Fruit fly (Drosophila melanogaster) whole organism, wandering third instar larva: ENCODE results near the gene Pldn.

Experiments used
- Abd-B ChIP-seq: fragments of >200 bp; optimal IDR thresholded peaks from 2 replicates; lab custom pipeline; 2017; ENCODE audit warnings: missing biosample characterization, missing genetic modification characterization
- CG32264 ChIP-seq: fragments of 200-800 bp; sonication (Bioruptor generic); optimal IDR thresholded peaks from 2 replicates; lab custom pipeline; 2016; ENCODE audit warnings: missing biosample characterization, missing genetic modification characterization
- CG9705 ChIP-seq: fragments of 200-800 bp; sonication (Bioruptor generic); optimal IDR thresholded peaks from 2 replicates; lab custom pipeline; 2018; ENCODE audit warnings: missing biosample characterization, mild to moderate bottlenecking, missing genetic modification characterization
- CrebA ChIP-seq: fragments of 200-800 bp; sonication (Bioruptor generic); optimal IDR thresholded peaks from 2 replicates; lab custom pipeline; 2016; ENCODE audit warnings: missing biosample characterization, mild to moderate bottlenecking, missing genetic modification characterization, borderline replicate concordance
- Dfd ChIP-seq: fragments of >200 bp; optimal IDR thresholded peaks from 2 replicates; lab custom pipeline; 2017; ENCODE audit warnings: missing biosample characterization, missing genetic modification characterization
- Dif ChIP-seq: fragments of 200-275, 200-300 bp; sonication (Bioruptor generic); optimal IDR thresholded peaks from 2 replicates; lab custom pipeline; 2018; ENCODE audit warnings: missing biosample characterization, missing genetic modification characterization; ENCODE audit not compliant: partially characterized antibody
- GATAd ChIP-seq: sonication (Bioruptor generic); optimal IDR thresholded peaks from 2 replicates; lab custom pipeline; 2016; ENCODE audit warnings: missing biosample characterization, missing genetic modification characterization
- HLH106 ChIP-seq: fragments of 200-800 bp; optimal IDR thresholded peaks from 3 replicates; lab custom pipeline; 2019; ENCODE audit warnings: missing biosample characterization, mild to moderate bottlenecking, missing genetic modification characterization, moderate library complexity
- Hnf4 ChIP-seq: fragments of 200-800 bp; sonication (Bioruptor generic); optimal IDR thresholded peaks from 2 replicates; lab custom pipeline; 2016; ENCODE audit warnings: missing biosample characterization, mild to moderate bottlenecking, missing genetic modification characterization
- Hr78 ChIP-seq: fragments of >200 bp; optimal IDR thresholded peaks from 2 replicates; lab custom pipeline; 2017; ENCODE audit warnings: missing biosample characterization, missing genetic modification characterization
- Hr83 ChIP-seq: fragments of 200-300 bp; sonication (Bioruptor generic); optimal IDR thresholded peaks from 2 replicates; lab custom pipeline; 2016; ENCODE audit warnings: missing biosample characterization, mild to moderate bottlenecking, missing genetic modification characterization, moderate library complexity; ENCODE audit not compliant: poor library complexity, severe bottlenecking
- Jra ChIP-seq: sonication (Bioruptor generic); optimal IDR thresholded peaks from 2 replicates; lab custom pipeline; 2016; ENCODE audit warnings: missing biosample characterization, missing genetic modification characterization
- Mio ChIP-seq: sonication (Bioruptor generic); optimal IDR thresholded peaks from 2 replicates; lab custom pipeline; 2016; ENCODE audit warnings: missing biosample characterization, missing genetic modification characterization
- Myc ChIP-seq: fragments of >200 bp; optimal IDR thresholded peaks from 2 replicates; lab custom pipeline; 2017
- N ChIP-seq: fragments of >200 bp; optimal IDR thresholded peaks from 2 replicates; lab custom pipeline; 2018; ENCODE audit warnings: missing biosample characterization, missing external identifiers, missing genetic modification characterization
- Rel ChIP-seq, 2 experiments: fragments of 200-800 bp; sonication (Bioruptor generic) in 1 of 2; optimal IDR thresholded peaks; 2 replicates in 1 of 2; 3 replicates in 1 of 2; lab custom pipeline; 2016 to 2019; ENCODE audit warnings: mild to moderate bottlenecking in 2 of 2, missing biosample characterization in 2 of 2, missing genetic modification characterization in 2 of 2, moderate library complexity in 1 of 2
- Sp1 ChIP-seq: fragments of 200-800 bp; sonication (Bioruptor generic); optimal IDR thresholded peaks from 3 replicates; lab custom pipeline; 2019; ENCODE audit warnings: missing biosample characterization, mild to moderate bottlenecking, missing genetic modification characterization, moderate library complexity
- Vsx2 ChIP-seq: fragments of 200-300, 225-300 bp; sonication (Bioruptor generic); optimal IDR thresholded peaks from 2 replicates; lab custom pipeline; 2018; ENCODE audit warnings: missing biosample characterization, missing genetic modification characterization; ENCODE audit not compliant: partially characterized antibody
- br ChIP-seq: fragments of 200-800 bp; sonication (Bioruptor generic); optimal IDR thresholded peaks from 2 replicates; lab custom pipeline; 2016; ENCODE audit warnings: missing biosample characterization, missing genetic modification characterization
- brk ChIP-seq: fragments of 200-800 bp; sonication (Bioruptor generic); optimal IDR thresholded peaks from 2 replicates; lab custom pipeline; 2016; ENCODE audit warnings: missing biosample characterization, mild to moderate bottlenecking, missing genetic modification characterization
- dl ChIP-seq, 2 experiments: fragments of 175-275, 200-275 bp in 1 of 2; fragments of 200-275 bp in 1 of 2; sonication (Bioruptor generic); optimal IDR thresholded peaks; lab custom pipeline; 2018; ENCODE audit warnings: mild to moderate bottlenecking in 2 of 2, missing biosample characterization in 2 of 2, missing genetic modification characterization in 2 of 2, moderate library complexity in 2 of 2; ENCODE audit not compliant: partially characterized antibody in 2 of 2, insufficient read depth in 1 of 2
- dmrt93B ChIP-seq: fragments of 200-800 bp; sonication (Bioruptor generic); optimal IDR thresholded peaks from 2 replicates; lab custom pipeline; 2018; ENCODE audit warnings: missing biosample characterization, mild to moderate bottlenecking, missing genetic modification characterization
- dsf ChIP-seq: sonication (Bioruptor generic); optimal IDR thresholded peaks from 2 replicates; lab custom pipeline; 2016; ENCODE audit warnings: missing biosample characterization, missing genetic modification characterization, borderline replicate concordance
- ey ChIP-seq: fragments of 200-800 bp; sonication (Bioruptor generic); optimal IDR thresholded peaks from 2 replicates; lab custom pipeline; 2016; ENCODE audit warnings: missing biosample characterization, missing genetic modification characterization
- foxo ChIP-seq, 2 experiments: fragments of 200-800 bp; sonication (Bioruptor generic); optimal IDR thresholded peaks; 2 replicates in 1 of 2; 3 replicates in 1 of 2; lab custom pipeline; 2016 to 2017; ENCODE audit warnings: missing biosample characterization in 2 of 2, missing genetic modification characterization in 2 of 2
- fru ChIP-seq: fragments of 200-800 bp; sonication (Bioruptor generic); optimal IDR thresholded peaks from 3 replicates; lab custom pipeline; 2016; ENCODE audit warnings: missing biosample characterization, mild to moderate bottlenecking, missing genetic modification characterization
- lola ChIP-seq: fragments of >200 bp; optimal IDR thresholded peaks from 2 replicates; lab custom pipeline; 2017; ENCODE audit warnings: missing biosample characterization, missing genetic modification characterization
- pan ChIP-seq: fragments of >200 bp; optimal IDR thresholded peaks from 2 replicates; lab custom pipeline; 2017
- psq ChIP-seq: fragments of 200-800 bp; sonication (Bioruptor generic); optimal IDR thresholded peaks from 3 replicates; lab custom pipeline; 2017; ENCODE audit warnings: missing biosample characterization, mild to moderate bottlenecking, missing genetic modification characterization, moderate library complexity
- rgr ChIP-seq: fragments of 200-800 bp; sonication (Bioruptor generic); optimal IDR thresholded peaks from 3 replicates; lab custom pipeline; 2016; ENCODE audit warnings: missing biosample characterization, mild to moderate bottlenecking, missing genetic modification characterization
- sage ChIP-seq: fragments of 200-800 bp; sonication (Bioruptor generic); optimal IDR thresholded peaks from 2 replicates; lab custom pipeline; 2016; ENCODE audit warnings: missing biosample characterization, mild to moderate bottlenecking, missing genetic modification characterization
- tai ChIP-seq: sonication (Bioruptor generic); optimal IDR thresholded peaks from 2 replicates; lab custom pipeline; 2016; ENCODE audit warnings: missing biosample characterization, missing genetic modification characterization
- usp ChIP-seq: fragments of >200 bp; optimal IDR thresholded peaks from 2 replicates; lab custom pipeline; 2017; ENCODE audit warnings: missing biosample characterization, missing genetic modification characterization
- woc ChIP-seq: sonication (Bioruptor generic); optimal IDR thresholded peaks from 2 replicates; lab custom pipeline; 2016; ENCODE audit warnings: missing biosample characterization, mild to moderate bottlenecking, missing genetic modification characterization

Gene Pldn

DNA sequence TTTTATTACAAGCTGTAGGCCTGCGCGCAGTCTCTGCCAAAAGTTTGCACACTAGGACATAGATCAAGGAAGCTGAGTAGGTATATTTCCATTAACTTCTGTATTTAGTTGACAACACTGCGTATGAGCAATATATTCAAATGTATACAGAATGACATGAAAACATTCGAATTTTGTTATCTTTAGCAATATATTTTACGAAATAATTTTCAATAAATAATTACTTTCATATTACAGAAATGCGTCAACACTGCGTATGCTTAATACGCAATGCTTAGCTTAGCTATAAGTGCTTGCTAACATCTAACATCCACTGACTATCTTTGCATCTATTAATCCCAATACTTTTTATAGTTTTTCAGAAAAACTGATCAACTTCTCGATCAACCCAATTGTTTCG is 25.1 kb upstream of the Pldn start:
- peak; percentile 56 for TF ChIP-seq Dfd
- TF ChIP-seq CG32264 = no peak
- TF ChIP-seq, all 38 proteins: peak for 1

DNA sequence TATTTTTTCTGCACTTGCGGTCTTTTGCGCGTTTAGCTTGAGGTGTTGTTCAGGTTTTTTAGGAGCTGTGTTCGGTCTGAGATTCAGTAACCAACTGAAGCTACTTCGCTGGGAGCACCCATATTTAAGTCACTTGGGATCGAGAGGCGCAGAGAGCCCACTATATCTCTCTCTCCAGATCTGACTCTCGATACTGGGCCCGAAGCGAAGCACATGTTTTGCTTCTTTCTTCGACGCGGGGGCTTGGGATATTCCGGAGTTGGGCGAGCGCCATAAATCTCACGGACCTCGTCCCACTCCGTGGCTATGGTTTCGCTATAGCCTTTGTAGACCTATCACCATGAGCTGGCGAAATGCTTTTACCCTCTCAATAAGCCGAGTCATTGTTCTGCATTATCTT is 24.0 kb upstream of the Pldn start, which contains the start of gene CG14132:
Gene CG14132, minus strand, starts transcription at position 99 of the 400 bp plus-strand sequence.
- TF ChIP-seq usp (no peak), Hr83 (GFP tag; lab: Kevin White, UChicago) (no peak), ey (no peak), tai (no peak), CrebA (GFP tag; lab: Kevin White, UChicago) (no peak), foxo (GFP tag; optimal IDR thresholded peaks at IDR 0.05; lab: Kevin White, UChicago) (no peak), fru (peak; percentile 2), Vsx2 (GFP tag; lab: Kevin White, UChicago) (no peak), brk (GFP tag; lab: Kevin White, UChicago) (no peak), Dif (GFP tag; lab: Kevin White, UChicago) (peak; percentile 66), woc (no peak), N (GFP tag; lab: Kevin White, UChicago) (no peak), Myc (no peak), sage (GFP tag; lab: Kevin White, UChicago) (no peak), Abd-B (no peak), lola (GFP tag; lab: Kevin White, UChicago) (no peak), dmrt93B (GFP tag; lab: Kevin White, UChicago) (no peak), Dfd (no peak), Rel (GFP tag; optimal IDR thresholded peaks at IDR 0.05; lab: Kevin White, UChicago) (no peak), Rel (tag; optimal IDR thresholded peaks at IDR 0.05; lab: Kevin White, UChicago) (peak; percentile 3), dl (GFP tag; optimal IDR thresholded peaks at IDR 0.05; lab: Kevin White, UChicago; ENCODE audit: insufficient read depth in 1 of 2, partially characterized antibody in 2 of 2) (peak; percentile 11 to 34), Hnf4 (no peak), HLH106 (tag; lab: Kevin White, UChicago) (no peak), Hr78 (no peak), Jra (no peak)

DNA sequence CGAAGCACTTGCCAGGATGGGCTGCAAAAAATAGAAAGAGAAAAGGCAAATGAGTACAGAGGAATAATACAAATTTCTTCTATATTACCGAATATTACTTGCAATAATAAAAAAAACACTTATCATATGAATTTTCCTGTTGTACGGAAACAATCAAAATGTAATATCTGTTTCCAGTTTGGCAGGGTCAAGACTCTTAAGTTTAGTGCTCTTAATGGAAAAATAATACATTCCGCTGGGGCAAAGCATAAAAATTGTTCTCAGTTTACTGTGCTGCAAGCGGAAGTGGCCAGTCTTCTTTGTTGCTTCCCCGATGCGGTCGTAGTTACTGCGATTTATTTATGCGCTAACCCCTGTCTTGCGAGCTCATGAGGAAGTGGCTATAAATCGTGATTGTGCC is 21.6 kb upstream of the Pldn start:
- TF ChIP-seq foxo (GFP tag; optimal IDR thresholded peaks at IDR 0.05; lab: Kevin White, UChicago) (no peak), tai (no peak), Hr83 (GFP tag; lab: Kevin White, UChicago) (no peak), dsf (GFP tag; lab: Kevin White, UChicago) (no peak), GATAd (GFP tag; lab: Kevin White, UChicago) (no peak), Dfd (no peak), usp (no peak), brk (GFP tag; lab: Kevin White, UChicago) (no peak), ey (no peak), Abd-B (no peak), sage (GFP tag; lab: Kevin White, UChicago) (no peak), Vsx2 (GFP tag; lab: Kevin White, UChicago) (no peak), rgr (no peak), Mio (GFP tag; lab: Kevin White, UChicago) (no peak), Rel (GFP tag; optimal IDR thresholded peaks at IDR 0.05; lab: Kevin White, UChicago) (no peak), Rel (tag; optimal IDR thresholded peaks at IDR 0.05; lab: Kevin White, UChicago) (no peak), psq (GFP tag; lab: Kevin White, UChicago) (no peak), Sp1 (no peak), woc (no peak)

DNA sequence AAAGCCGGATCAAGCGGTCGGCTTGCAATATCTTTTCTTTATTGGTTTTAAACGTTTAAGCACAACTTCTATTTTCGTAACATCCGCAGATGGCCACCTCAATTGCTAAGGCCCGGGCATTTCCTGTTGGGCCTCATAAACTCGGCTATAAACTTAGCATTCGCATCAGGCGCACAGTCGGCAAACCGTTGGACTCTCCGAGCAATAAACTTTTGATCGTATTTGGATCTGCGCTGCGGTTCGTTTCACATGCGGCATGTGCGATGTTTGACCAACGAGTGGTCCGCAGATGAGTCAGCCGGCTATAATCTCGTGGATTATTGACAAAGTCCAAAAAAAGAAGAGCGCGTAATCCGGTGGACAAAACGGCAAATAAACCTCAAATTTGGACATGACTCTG is 20.6 kb upstream of the Pldn start:
- TF ChIP-seq ey (no peak), foxo (GFP tag; optimal IDR thresholded peaks at IDR 0.05; lab: Kevin White, UChicago) (no peak), br (no peak), CG32264 (no peak), Dfd (no peak), CG9705 (GFP tag; lab: Kevin White, UChicago) (no peak), HLH106 (tag; lab: Kevin White, UChicago) (no peak), pan (no peak), Hr78 (no peak), Vsx2 (GFP tag; lab: Kevin White, UChicago) (no peak)
